Fruit fly (Drosophila melanogaster): ENCODE measurements around the gene jumu.

jumu gene

DNA sequence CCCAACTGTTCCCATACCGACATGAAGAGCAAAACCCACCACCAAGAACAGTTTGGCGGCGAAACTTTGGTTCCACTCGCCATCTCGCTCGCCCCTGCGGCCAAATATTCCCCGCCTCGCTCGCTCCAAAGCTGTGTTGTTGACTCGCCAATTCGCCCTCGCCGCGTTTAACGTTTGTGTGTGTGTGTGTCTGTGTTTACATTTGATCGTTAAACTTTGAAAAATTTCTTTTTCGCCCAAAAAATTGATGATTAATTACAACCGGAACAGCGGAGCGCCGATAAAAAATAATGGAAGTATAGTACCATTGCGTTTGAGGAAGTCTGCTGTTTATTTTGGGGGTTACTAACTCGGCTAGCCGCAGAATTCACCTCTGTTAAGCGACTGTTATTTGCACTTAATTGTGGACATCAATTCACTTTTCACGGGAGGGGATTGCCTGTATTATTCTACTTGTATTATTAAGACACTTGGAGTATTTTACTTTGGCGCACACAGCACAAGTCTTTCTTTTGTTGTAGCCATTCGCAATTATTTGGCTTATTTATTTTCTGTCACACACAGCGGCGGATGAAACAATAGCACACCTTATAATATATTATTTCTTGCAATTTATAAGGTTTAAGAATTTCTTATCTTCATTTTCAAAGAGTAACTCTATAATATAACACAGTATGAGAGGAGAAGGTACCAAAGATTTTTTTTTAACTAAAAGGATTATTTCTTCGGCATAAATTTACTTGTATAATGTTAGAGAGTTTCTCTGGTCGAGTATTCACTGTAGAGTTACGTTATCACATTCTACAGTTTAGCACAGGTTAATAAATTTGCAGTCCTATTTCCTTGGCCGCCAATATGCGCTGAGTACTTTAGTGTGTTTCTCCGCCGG lies 1.0 kb downstream of the jumu start (continued):
- peak; percentile 96 for TF ChIP-seq Eip78C (GFP tag)
- TF ChIP-seq Sox14 (GFP tag; optimal IDR thresholded peaks at IDR 0.05): peak; percentile 81
- peak; percentile 73 for TF ChIP-seq vri (GFP tag; optimal IDR thresholded peaks at IDR 0.05)
- TF ChIP-seq CG3919 (GFP tag; optimal IDR thresholded peaks at IDR 0.05): peak; percentile 81
- peak; percentile 81 for TF ChIP-seq CG10631 (GFP tag; optimal IDR thresholded peaks at IDR 0.05)
- TF ChIP-seq CG3032 (tag; optimal IDR thresholded peaks at IDR 0.05): peak; percentile 72
- TF ChIP-seq CG16779 (tag; optimal IDR thresholded peaks at IDR 0.05): no peak
- TF ChIP-seq CG8319 (GFP tag; optimal IDR thresholded peaks at IDR 0.05): peak; percentile 61
- TF ChIP-seq CG10669 (GFP tag; optimal IDR thresholded peaks at IDR 0.05): peak; percentile 53
- TF ChIP-seq Gug (GFP tag; IDR thresholded peaks at IDR 0.05): no peak

DNA sequence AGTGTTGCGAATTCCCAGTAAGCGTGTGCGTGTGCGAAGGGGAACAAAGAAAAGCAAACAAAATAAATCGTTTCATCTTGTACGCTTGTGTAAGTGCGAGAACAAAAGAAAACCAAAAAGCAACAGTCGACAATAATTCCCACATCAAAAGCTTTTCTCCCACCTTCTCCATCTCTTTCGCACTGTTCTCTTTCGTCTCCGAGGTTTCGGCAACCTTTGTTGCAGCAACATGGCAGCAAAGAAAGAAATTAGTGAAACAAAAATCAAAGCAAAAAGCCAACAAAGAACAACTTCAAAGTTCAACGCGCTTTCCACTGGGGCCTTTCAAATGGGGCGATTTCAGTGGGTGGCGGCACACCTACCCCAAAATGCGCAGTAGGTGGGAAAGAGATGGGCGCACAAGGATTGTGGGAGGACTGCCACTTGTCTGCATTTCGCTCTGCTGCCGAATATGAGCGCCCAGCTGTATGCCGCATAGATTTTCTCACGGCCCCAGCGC lies 2.0 kb downstream of the jumu start:
- TF ChIP-seq Sox15 (GFP tag; optimal IDR thresholded peaks at IDR 0.05) (no peak), CG6163 (GFP tag; IDR thresholded peaks at IDR 0.05) (no peak), net (GFP tag; optimal IDR thresholded peaks at IDR 0.05) (peak; percentile 93), Met (GFP tag; optimal IDR thresholded peaks at IDR 0.05) (peak; percentile 34), Hr38 (GFP tag; optimal IDR thresholded peaks at IDR 0.05) (no peak), CG1621 (tag; optimal IDR thresholded peaks at IDR 0.05) (peak; percentile 99), Sox102F (GFP tag; optimal IDR thresholded peaks at IDR 0.05) (peak; percentile 83), fd85E (GFP tag; optimal IDR thresholded peaks at IDR 0.05) (peak; percentile 77), topi (GFP tag; optimal IDR thresholded peaks at IDR 0.05) (peak; percentile 44), CG4318 (GFP tag; optimal IDR thresholded peaks at IDR 0.05) (peak; percentile 65), achi (GFP tag; optimal IDR thresholded peaks at IDR 0.05) (peak; percentile 82), CG15336 (GFP tag; IDR thresholded peaks at IDR 0.05) (no peak), CG6808 (GFP tag; optimal IDR thresholded peaks at IDR 0.05) (peak; percentile 98), Hr39 (GFP tag; optimal IDR thresholded peaks at IDR 0.05) (no peak), CG11294 (GFP tag; IDR thresholded peaks at IDR 0.05) (no peak), CG8319 (GFP tag; optimal IDR thresholded peaks at IDR 0.05) (peak; percentile 64), svp (GFP tag) (peak; percentile 68), CG6854 (GFP tag; optimal IDR thresholded peaks at IDR 0.05) (peak; percentile 98), CG6276 (GFP tag; optimal IDR thresholded peaks at IDR 0.05) (peak; percentile 98), cyc (GFP tag; optimal IDR thresholded peaks at IDR 0.05) (no peak), Sox14 (GFP tag; optimal IDR thresholded peaks at IDR 0.05) (peak; percentile 97), CG32006 (GFP tag; optimal IDR thresholded peaks at IDR 0.05) (peak; percentile 94), CG10631 (GFP tag; optimal IDR thresholded peaks at IDR 0.05) (peak; percentile 79), Gug (GFP tag; IDR thresholded peaks at IDR 0.05) (no peak), Ets96B (tag; optimal IDR thresholded peaks at IDR 0.05) (peak; percentile 99), CG11902 (GFP tag; optimal IDR thresholded peaks at IDR 0.05) (no peak), Smox (GFP tag; optimal IDR thresholded peaks at IDR 0.05) (peak; percentile 40), CG7368 (GFP tag; optimal IDR thresholded peaks at IDR 0.05) (peak; percentile 88), pdm3 (GFP tag; optimal IDR thresholded peaks at IDR 0.05) (peak; percentile 92), eg (GFP tag; IDR thresholded peaks at IDR 0.05) (no peak), CG34406 (GFP tag; optimal IDR thresholded peaks at IDR 0.05) (peak; percentile 81), Hr4 (GFP tag; optimal IDR thresholded peaks at IDR 0.05) (peak; percentile 83), lz (GFP tag; optimal IDR thresholded peaks at IDR 0.05) (peak; percentile 12), CG8119 (GFP tag; IDR thresholded peaks at IDR 0.05) (no peak), CG10669 (GFP tag; optimal IDR thresholded peaks at IDR 0.05) (peak; percentile 98), esn (GFP tag; optimal IDR thresholded peaks at IDR 0.05) (peak; percentile 0), CG8632 (GFP tag; optimal IDR thresholded peaks at IDR 0.05) (peak; percentile 78), CG3032 (tag; optimal IDR thresholded peaks at IDR 0.05) (peak; percentile 99), dac (GFP tag; optimal IDR thresholded peaks at IDR 0.05) (peak; percentile 99), Ets21C (GFP tag; optimal IDR thresholded peaks at IDR 0.05) (no peak), CG9139 (GFP tag; optimal IDR thresholded peaks at IDR 0.05) (peak; percentile 98), Blimp-1 (GFP tag; optimal IDR thresholded peaks at IDR 0.05) (peak; percentile 65), vri (GFP tag; optimal IDR thresholded peaks at IDR 0.05) (peak; percentile 75), ss (GFP tag; optimal IDR thresholded peaks at IDR 0.05) (peak; percentile 99)
